Worm (Caenorhabditis elegans): ENCODE results near the gene C17H12.2.

DNA sequence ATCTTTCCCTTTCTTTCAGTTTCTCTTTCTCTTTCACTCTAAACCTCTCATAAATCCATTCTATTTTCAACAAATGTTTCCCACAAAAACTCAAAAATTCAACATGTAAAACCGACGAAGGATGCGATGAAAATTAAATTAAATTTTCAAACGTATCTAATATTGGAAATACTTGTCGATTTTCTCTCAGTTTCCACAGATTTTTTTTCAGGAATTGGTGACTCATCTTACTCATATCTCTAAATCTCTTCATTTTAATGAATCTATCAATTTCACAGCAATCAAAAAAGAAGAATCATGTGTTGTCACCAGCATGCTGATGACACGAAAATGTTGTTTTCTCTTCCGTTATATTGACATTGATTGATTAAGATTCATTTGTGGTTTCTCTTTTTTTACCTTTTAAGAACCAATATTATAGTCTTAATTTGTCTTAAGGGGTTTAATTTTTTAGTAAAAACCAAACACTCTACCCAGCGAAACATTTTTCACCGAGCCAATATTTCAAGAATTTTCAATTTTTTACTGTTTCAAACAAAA is 13.6 kb upstream of the C17H12.2 start:
- TF ChIP-seq nhr-77 (tag; optimal IDR thresholded peaks at IDR 0.05) (no peak), fkh-10 (GFP tag; optimal IDR thresholded peaks at IDR 0.05) (no peak), nhr-237 (tag; optimal IDR thresholded peaks at IDR 0.05) (no peak), lsy-2 (tag; optimal IDR thresholded peaks at IDR 0.05) (no peak), gei-8 (GFP tag; optimal IDR thresholded peaks at IDR 0.05) (no peak), egl-27 (tag; optimal IDR thresholded peaks at IDR 0.05) (no peak), mep-1 (tag; optimal IDR thresholded peaks at IDR 0.05) (no peak), daf-12 (tag; optimal IDR thresholded peaks at IDR 0.05) (no peak), ama-1 (optimal IDR thresholded peaks at IDR 0.05) (no peak), vab-7 (GFP tag; IDR thresholded peaks at IDR 0.05) (no peak), nhr-102 (tag; optimal IDR thresholded peaks at IDR 0.05) (no peak), dmd-8 (GFP tag; IDR thresholded peaks at IDR 0.05) (no peak)
